Fruit fly (Drosophila melanogaster) whole organism, embryonic: Measurements from ENCODE around the gene CG3149.

Experiments
- Aef1 ChIP-seq: fragments of 200-800 bp; sonication (Bioruptor generic); IDR thresholded peaks from 3 replicates; pipeline ENCODE4 v1.3.6; 2022; ENCODE audit warnings: missing biosample characterization, missing genetic modification characterization
- B-H1 ChIP-seq: fragments of 200-800 bp; sonication (Bioruptor generic); IDR thresholded peaks from 3 replicates; pipeline ENCODE4 v1.3.6; 2022; ENCODE audit warnings: missing biosample characterization, missing genetic modification characterization
- CG10147 ChIP-seq: fragments of 200-800 bp; sonication (Bioruptor generic); optimal IDR thresholded peaks from 2 replicates; lab custom pipeline; 2019; ENCODE audit warnings: missing biosample characterization, mild to moderate bottlenecking, missing genetic modification characterization, moderate library complexity
- CG10366 ChIP-seq: fragments of 200-800 bp; sonication (Bioruptor generic); IDR thresholded peaks from 2 replicates; pipeline ENCODE4 v1.3.6; 2022; ENCODE audit warnings: missing biosample characterization, missing genetic modification characterization
- CG11504 ChIP-seq: fragments of 200-800 bp; sonication (Bioruptor generic); optimal IDR thresholded peaks from 3 replicates; lab custom pipeline; 2019; ENCODE audit warnings: missing biosample characterization, mild to moderate bottlenecking, missing genetic modification characterization, moderate library complexity
- CG12391 ChIP-seq: fragments of 200-800 bp; sonication (Bioruptor generic); optimal IDR thresholded peaks from 3 replicates; lab custom pipeline; 2018; ENCODE audit warnings: missing biosample characterization, mild to moderate bottlenecking, missing genetic modification characterization, moderate library complexity
- CG14441 ChIP-seq: fragments of 200-800 bp; sonication (Bioruptor generic); IDR thresholded peaks from 2 replicates; pipeline ENCODE4 v1.3.6; 2022; ENCODE audit warnings: missing biosample characterization, missing genetic modification characterization
- CG15269 ChIP-seq: fragments of 200-800 bp; sonication (Bioruptor generic); optimal IDR thresholded peaks from 2 replicates; lab custom pipeline; 2018; ENCODE audit warnings: missing biosample characterization, mild to moderate bottlenecking, missing genetic modification characterization, moderate library complexity
- CG15479 ChIP-seq: fragments of 200-800 bp; sonication (Bioruptor generic); optimal IDR thresholded peaks from 3 replicates; lab custom pipeline; 2019; ENCODE audit warnings: missing biosample characterization, mild to moderate bottlenecking, missing genetic modification characterization, moderate library complexity
- CG1647 ChIP-seq: fragments of 200-800 bp; sonication (Bioruptor generic); optimal IDR thresholded peaks from 3 replicates; lab custom pipeline; 2016; ENCODE audit warnings: missing biosample characterization, missing genetic modification characterization
- CG17912 ChIP-seq: fragments of 200-800 bp; sonication (Bioruptor generic); optimal IDR thresholded peaks from 2 replicates; lab custom pipeline; 2018; ENCODE audit warnings: missing biosample characterization, mild to moderate bottlenecking, missing genetic modification characterization
- CG18262 ChIP-seq: fragments of 200-800 bp; optimal IDR thresholded peaks from 3 replicates; lab custom pipeline; 2019; ENCODE audit warnings: missing biosample characterization, mild to moderate bottlenecking, missing genetic modification characterization, moderate library complexity
- CG33557 ChIP-seq: fragments of 200-800 bp; sonication (Bioruptor generic); optimal IDR thresholded peaks from 2 replicates; lab custom pipeline; 2019; ENCODE audit warnings: missing biosample characterization, mild to moderate bottlenecking, missing genetic modification characterization, moderate library complexity
- CG34422 ChIP-seq: fragments of 200-800 bp; sonication (Bioruptor generic); IDR thresholded peaks from 3 replicates; pipeline ENCODE4 v1.3.6; 2022; ENCODE audit warnings: missing biosample characterization, missing genetic modification characterization
- CG3847 ChIP-seq: fragments of 200-800 bp; sonication (Bioruptor generic); IDR thresholded peaks from 2 replicates; pipeline ENCODE4 v1.3.6; 2022; ENCODE audit warnings: missing biosample characterization, missing genetic modification characterization
- CG6175 ChIP-seq: fragments of 200-800 bp; sonication (Bioruptor generic); IDR thresholded peaks from 3 replicates; pipeline ENCODE4 v1.3.6; 2022; ENCODE audit warnings: missing biosample characterization, missing genetic modification characterization
- CG6813 ChIP-seq: fragments of 200-800 bp; sonication (Bioruptor generic); optimal IDR thresholded peaks from 2 replicates; lab custom pipeline; 2017; ENCODE audit warnings: missing biosample characterization, missing genetic modification characterization, mild to moderate bottlenecking, moderate library complexity, missing genetic modification reagents
- CG8290 ChIP-seq, 3 experiments: fragments of 200-800 bp; sonication (Bioruptor generic); optimal IDR thresholded peaks; 2 replicates each; lab custom pipeline; 2016 to 2019; ENCODE audit warnings: missing biosample characterization in 3 of 3, missing genetic modification characterization in 3 of 3, mild to moderate bottlenecking in 2 of 3, moderate library complexity in 1 of 3
- CG8388 ChIP-seq: fragments of 200-800 bp; sonication (Bioruptor generic); optimal IDR thresholded peaks from 2 replicates; lab custom pipeline; 2019; ENCODE audit warnings: missing biosample characterization, mild to moderate bottlenecking, missing genetic modification characterization, moderate library complexity
- CG8765 ChIP-seq: fragments of 200-800 bp; sonication (Bioruptor generic); IDR thresholded peaks from 2 replicates; pipeline ENCODE4 v1.3.6; 2022; ENCODE audit warnings: missing biosample characterization, missing genetic modification characterization
- CkIIα-i1 ChIP-seq: fragments of 200-800 bp; sonication (Bioruptor generic); IDR thresholded peaks from 2 replicates; pipeline ENCODE4 v1.3.6; 2022; ENCODE audit warnings: missing biosample characterization, missing genetic modification characterization
- Doc3 ChIP-seq: fragments of 200-800 bp; sonication (Bioruptor generic); IDR thresholded peaks from 3 replicates; pipeline ENCODE4 v1.3.6; 2022; ENCODE audit warnings: missing biosample characterization, missing genetic modification characterization; ENCODE audit not compliant: partially characterized antibody
- HLH4C ChIP-seq: fragments of 200-800 bp; sonication (Bioruptor generic); IDR thresholded peaks from 3 replicates; pipeline ENCODE4 v1.3.6; 2022; ENCODE audit warnings: missing biosample characterization, missing genetic modification characterization; ENCODE audit not compliant: partially characterized antibody
- Hand ChIP-seq: fragments of 200-800 bp; sonication (Bioruptor generic); optimal IDR thresholded peaks from 2 replicates; lab custom pipeline; 2017; ENCODE audit warnings: mild to moderate bottlenecking, missing biosample characterization, missing genetic modification reagents, missing genetic modification characterization
- Lim3 ChIP-seq: fragments of 200-800 bp; sonication (Bioruptor generic); IDR thresholded peaks from 2 replicates; pipeline ENCODE4 v1.3.6; 2022; ENCODE audit warnings: missing biosample characterization, missing genetic modification characterization
- Meics ChIP-seq: fragments of 200-800 bp; sonication (Bioruptor generic); optimal IDR thresholded peaks from 2 replicates; lab custom pipeline; 2017; ENCODE audit warnings: missing biosample characterization, mild to moderate bottlenecking, missing genetic modification characterization
- Oli ChIP-seq: fragments of 200-800 bp; sonication (Bioruptor generic); optimal IDR thresholded peaks from 2 replicates; lab custom pipeline; 2018; ENCODE audit warnings: missing biosample characterization, mild to moderate bottlenecking, missing genetic modification characterization, moderate library complexity
- Ptx1 ChIP-seq: fragments of 200-800 bp; sonication (Bioruptor generic); IDR thresholded peaks from 2 replicates; pipeline ENCODE4 v1.3.6; 2022; ENCODE audit warnings: missing biosample characterization, missing genetic modification characterization
- Taf1 ChIP-seq: fragments of 200-800 bp; sonication (Bioruptor generic); IDR thresholded peaks from 2 replicates; pipeline ENCODE4 v1.3.6; 2022; ENCODE audit warnings: missing biosample characterization, missing genetic modification characterization
- abd-A ChIP-seq: fragments of 200-800 bp; sonication (Bioruptor generic); optimal IDR thresholded peaks from 3 replicates; lab custom pipeline; 2019; ENCODE audit warnings: missing biosample characterization, mild to moderate bottlenecking, missing genetic modification characterization, moderate library complexity
- al ChIP-seq: fragments of 200-800 bp; sonication (Bioruptor generic); IDR thresholded peaks from 2 replicates; pipeline ENCODE4 v1.3.6; 2022; ENCODE audit warnings: missing biosample characterization, missing genetic modification characterization
- ap ChIP-seq: fragments of 200-800 bp; sonication (Bioruptor generic); IDR thresholded peaks from 2 replicates; pipeline ENCODE4 v1.3.6; 2022; ENCODE audit warnings: missing biosample characterization, missing genetic modification characterization
- cwo ChIP-seq: fragments of 200-800 bp; sonication (Bioruptor generic); optimal IDR thresholded peaks from 3 replicates; lab custom pipeline; 2017; ENCODE audit warnings: missing biosample characterization, missing genetic modification characterization, mild to moderate bottlenecking, moderate library complexity, missing genetic modification reagents
- disco-r ChIP-seq: fragments of 200-800 bp; sonication (Bioruptor generic); optimal IDR thresholded peaks from 2 replicates; lab custom pipeline; 2016; ENCODE audit warnings: missing biosample characterization, missing genetic modification characterization
- ewg ChIP-seq: fragments of 200-800 bp; sonication (Bioruptor generic); optimal IDR thresholded peaks from 3 replicates; lab custom pipeline; 2017; ENCODE audit warnings: mild to moderate bottlenecking, missing biosample characterization, missing genetic modification reagents, missing genetic modification characterization
- fru ChIP-seq: fragments of >200 bp; optimal IDR thresholded peaks from 2 replicates; lab custom pipeline; 2017
- gem ChIP-seq: fragments of 200-800 bp; sonication (Bioruptor generic); optimal IDR thresholded peaks from 2 replicates; lab custom pipeline; 2019; ENCODE audit warnings: missing biosample characterization, mild to moderate bottlenecking, missing genetic modification characterization, moderate library complexity
- h ChIP-seq: fragments of >200 bp; optimal IDR thresholded peaks from 2 replicates; lab custom pipeline; 2017
- hb ChIP-seq: fragments of 200-800 bp; sonication (Bioruptor generic); IDR thresholded peaks from 3 replicates; pipeline ENCODE4 v1.3.6; 2022; ENCODE audit warnings: missing biosample characterization, missing genetic modification characterization; ENCODE audit not compliant: partially characterized antibody
- lola ChIP-seq, 3 experiments: fragments of >200 bp in 2 of 3; fragments of 200-800 bp in 1 of 3; sonication (Bioruptor generic) in 1 of 3; optimal IDR thresholded peaks; 2 replicates each; lab custom pipeline; 2017 to 2019; ENCODE audit warnings: missing biosample characterization in 3 of 3, missing genetic modification characterization in 3 of 3, mild to moderate bottlenecking in 1 of 3, moderate library complexity in 1 of 3
- pan ChIP-seq, 4 experiments: fragments of >200 bp in 3 of 4; fragments of 200-800 bp in 1 of 4; sonication (Bioruptor generic) in 1 of 4; optimal IDR thresholded peaks in 3 of 4; IDR thresholded peaks in 1 of 4; 2 replicates each; pipeline versions ENCODE4 v1.3.6 to Lab custom; 2017 to 2022; ENCODE audit warnings: missing biosample characterization in 2 of 4, missing genetic modification characterization in 2 of 4, mixed read lengths in 1 of 4
- pros ChIP-seq: fragments of 200-800 bp; sonication (Bioruptor generic); optimal IDR thresholded peaks from 3 replicates; lab custom pipeline; 2019; ENCODE audit warnings: missing biosample characterization, mild to moderate bottlenecking, missing genetic modification characterization, moderate library complexity
- run ChIP-seq: fragments of 200-800 bp; sonication (Bioruptor generic); optimal IDR thresholded peaks from 3 replicates; lab custom pipeline; 2018; ENCODE audit warnings: missing biosample characterization, mild to moderate bottlenecking, missing genetic modification characterization
- sim ChIP-seq: fragments of 200-800 bp; sonication (Bioruptor generic); IDR thresholded peaks from 2 replicates; pipeline ENCODE4 v1.3.6; 2022; ENCODE audit warnings: missing biosample characterization, missing genetic modification characterization
- sob ChIP-seq: fragments of 200-800 bp; sonication (Bioruptor generic); IDR thresholded peaks from 2 replicates; pipeline ENCODE4 v1.3.6; 2022; ENCODE audit warnings: missing biosample characterization, missing genetic modification characterization
- stc ChIP-seq: fragments of 200-800 bp; sonication (Bioruptor generic); IDR thresholded peaks from 2 replicates; pipeline ENCODE4 v1.3.6; 2022; ENCODE audit warnings: missing biosample characterization, missing genetic modification characterization
- zen2 ChIP-seq: fragments of 200-800 bp; sonication (Bioruptor generic); IDR thresholded peaks from 3 replicates; pipeline ENCODE4 v1.3.6; 2022; ENCODE audit warnings: missing biosample characterization, missing genetic modification characterization; ENCODE audit not compliant: partially characterized antibody
- zfh1 ChIP-seq: fragments of 200-800 bp; sonication (Bioruptor generic); IDR thresholded peaks from 3 replicates; pipeline ENCODE4 v1.3.6; 2022; ENCODE audit warnings: missing biosample characterization, missing genetic modification characterization
- zfh2 ChIP-seq: fragments of 200-800 bp; sonication (Bioruptor generic); optimal IDR thresholded peaks from 2 replicates; lab custom pipeline; 2016; ENCODE audit warnings: missing biosample characterization, missing genetic modification characterization

CG3149 gene

dm6 chrX:5737157-5737556 is 42.2 kb upstream of the CG3149 start (continued):
- TF ChIP-seq ewg (GFP tag; lab: Kevin White, UChicago) (peak; percentile 34), CG11504 (tag; lab: Kevin White, UChicago) (peak; percentile 6), abd-A (tag; lab: Kevin White, UChicago) (peak; percentile 8), CG3847 (peak; percentile 22; the same call in 1 of the 2 replicates), Aef1 (GFP tag; lab: Robert Waterston, UW) (peak; percentile 36; the same call in 1 of the 3 replicates), stc (GFP tag; lab: Robert Waterston, UW) (no peak), lola (GFP tag; optimal IDR thresholded peaks at IDR 0.05; lab: Kevin White, UChicago) (no peak), gem (tag; lab: Kevin White, UChicago) (peak; percentile 8), pros (GFP tag; lab: Kevin White, UChicago) (no peak), CG6175 (peak; percentile 41; the same call in 1 of the 3 replicates), sob (GFP tag; lab: Robert Waterston, UW) (0 out of 2 replicates have a peak, but pooled peaks have one; percentile 12), B-H1 (GFP tag; lab: Robert Waterston, UW) (no peak), pan (optimal IDR thresholded peaks at IDR 0.05; lab: Kevin White, UChicago) (no peak), pan (GFP tag; optimal IDR thresholded peaks at IDR 0.05 in 1 of 2, IDR thresholded peaks at IDR 0.05 in 1 of 2) (peak in 1 of 2 experiments; percentile 38), zfh2 (no peak), CG15479 (no peak), Oli (tag; lab: Kevin White, UChicago) (peak; percentile 6), hb (GFP tag; lab: Robert Waterston, UW) (no peak), h (no peak), CG8290 (GFP tag; optimal IDR thresholded peaks at IDR 0.05; lab: Kevin White, UChicago) (no peak), CG8290 (tag; optimal IDR thresholded peaks at IDR 0.05; lab: Kevin White, UChicago) (peak in 1 of 2 experiments; percentile 61), CG8765 (no peak), CG12391 (no peak), CkIIα-i1 (GFP tag; lab: Robert Waterston, UW) (no peak), fru (lab: Kevin White, UChicago) (no peak), CG10366 (GFP tag; lab: Robert Waterston, UW) (0 out of 2 replicates have a peak, but pooled peaks have one; percentile 11), CG15269 (tag; lab: Kevin White, UChicago) (no peak), al (GFP tag; lab: Robert Waterston, UW) (no peak), CG10147 (no peak), Ptx1 (GFP tag; lab: Robert Waterston, UW) (0 out of 2 replicates have a peak, but pooled peaks have one; percentile 24), Meics (peak; percentile 31), sim (GFP tag; lab: Robert Waterston, UW) (no peak), CG14441 (GFP tag; lab: Robert Waterston, UW) (peak; percentile 61), CG34422 (GFP tag; lab: Robert Waterston, UW) (peak; percentile 80; the same call in 1 of the 3 replicates), zfh1 (peak; percentile 50; the same call in 2 of the 3 replicates), Taf1 (GFP tag; lab: Robert Waterston, UW) (0 out of 2 replicates have a peak, but pooled peaks have one; percentile 15), CG6813 (peak; percentile 41), CG1647 (GFP tag; lab: Kevin White, UChicago) (no peak), Lim3 (GFP tag; lab: Robert Waterston, UW) (no peak), run (no peak), CG18262 (tag; lab: Kevin White, UChicago) (no peak), CG17912 (GFP tag; lab: Kevin White, UChicago) (no peak), HLH4C (no peak), CG8388 (GFP tag; lab: Kevin White, UChicago) (no peak), Hand (GFP tag; lab: Kevin White, UChicago) (no peak), disco-r (GFP tag; lab: Kevin White, UChicago) (no peak), Doc3 (GFP tag; lab: Robert Waterston, UW) (no peak), zen2 (GFP tag; lab: Robert Waterston, UW) (no peak), cwo (GFP tag; lab: Kevin White, UChicago) (peak; percentile 62), ap (no peak), CG33557 (GFP tag; lab: Kevin White, UChicago) (no peak)
